Worm (Caenorhabditis elegans): ENCODE results near the gene orc-4.

The orc-4 gene

DNA sequence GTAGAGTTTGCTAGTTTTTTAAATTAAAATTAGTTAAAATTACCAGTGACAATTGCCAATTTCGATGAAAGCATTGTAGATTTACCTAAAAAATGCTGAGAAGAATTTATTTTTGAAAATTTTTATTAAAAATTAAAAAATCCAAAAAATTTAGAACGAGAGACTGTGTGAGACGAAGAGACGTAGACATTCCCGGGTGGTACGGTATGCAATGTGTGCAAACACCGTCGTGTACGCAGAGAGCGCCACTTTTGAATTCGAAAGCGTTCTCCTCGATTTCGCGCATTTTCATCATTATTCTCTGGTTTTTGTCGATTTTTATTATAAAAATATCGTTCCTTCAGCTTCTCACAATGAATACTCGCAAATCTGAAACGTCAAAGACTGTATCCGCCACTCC is 3.2 kb upstream of the orc-4 start, which contains the start of the genes dhs-11 and orc-1 (continued):
- TF ChIP-seq mdl-1 (tag; optimal IDR thresholded peaks at IDR 0.05) = no peak
- TF ChIP-seq lin-39 (tag; optimal IDR thresholded peaks at IDR 0.05) = no peak
- peak; percentile 10 for TF ChIP-seq nhr-21 (tag; optimal IDR thresholded peaks at IDR 0.05)

DNA sequence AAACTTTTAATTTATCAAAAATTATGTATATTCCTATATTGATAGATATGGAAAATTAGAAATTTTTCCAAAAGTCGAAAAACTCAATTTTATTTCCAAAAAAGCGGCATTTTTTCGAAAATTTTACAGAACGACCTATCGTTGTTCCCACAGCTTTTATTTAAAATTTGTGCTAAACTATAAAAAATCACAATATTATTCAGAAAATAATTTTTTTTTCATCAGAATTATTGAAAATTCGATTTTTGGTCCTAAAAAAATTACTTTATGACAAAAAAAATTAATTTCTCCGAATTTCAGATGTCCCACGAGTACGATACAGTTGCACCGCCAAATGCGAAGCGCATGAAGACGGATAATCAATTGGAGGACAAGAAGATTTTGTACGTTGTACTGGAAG is 3.2 kb downstream of the orc-4 start, which contains the start of gene emg-1:
emg-1 (plus strand) TSS at position 301 of the 400 bp plus-strand sequence.
- TF ChIP-seq ZK546.5 (tag; optimal IDR thresholded peaks at IDR 0.05) = no peak
- no peak for TF ChIP-seq nhr-21 (tag; optimal IDR thresholded peaks at IDR 0.05)
- TF ChIP-seq sem-4 (tag; optimal IDR thresholded peaks at IDR 0.05) = no peak
- TF ChIP-seq egl-27 (tag; optimal IDR thresholded peaks at IDR 0.05) = no peak
- no peak for TF ChIP-seq nhr-129 (tag; optimal IDR thresholded peaks at IDR 0.05)
- no peak for TF ChIP-seq F13H6.1 (tag; optimal IDR thresholded peaks at IDR 0.05)
- no peak for TF ChIP-seq mdl-1 (tag; optimal IDR thresholded peaks at IDR 0.05)
- TF ChIP-seq nhr-10 (tag; optimal IDR thresholded peaks at IDR 0.05) = no peak
- TF ChIP-seq ceh-82 (tag; optimal IDR thresholded peaks at IDR 0.05) = no peak
- no peak for TF ChIP-seq lsy-2 (tag; optimal IDR thresholded peaks at IDR 0.05)
- TF ChIP-seq gmeb-1 (tag; optimal IDR thresholded peaks at IDR 0.05) = no peak
- no peak for TF ChIP-seq snpc-4 (tag; optimal IDR thresholded peaks at IDR 0.05)
- TF ChIP-seq C34F6.9 (tag; optimal IDR thresholded peaks at IDR 0.05) = no peak
- TF ChIP-seq alr-1 (tag; optimal IDR thresholded peaks at IDR 0.05) = no peak
- no peak for TF ChIP-seq sma-3 (GFP tag; optimal IDR thresholded peaks at IDR 0.05)
- TF ChIP-seq fos-1 (tag; optimal IDR thresholded peaks at IDR 0.05) = no peak

DNA sequence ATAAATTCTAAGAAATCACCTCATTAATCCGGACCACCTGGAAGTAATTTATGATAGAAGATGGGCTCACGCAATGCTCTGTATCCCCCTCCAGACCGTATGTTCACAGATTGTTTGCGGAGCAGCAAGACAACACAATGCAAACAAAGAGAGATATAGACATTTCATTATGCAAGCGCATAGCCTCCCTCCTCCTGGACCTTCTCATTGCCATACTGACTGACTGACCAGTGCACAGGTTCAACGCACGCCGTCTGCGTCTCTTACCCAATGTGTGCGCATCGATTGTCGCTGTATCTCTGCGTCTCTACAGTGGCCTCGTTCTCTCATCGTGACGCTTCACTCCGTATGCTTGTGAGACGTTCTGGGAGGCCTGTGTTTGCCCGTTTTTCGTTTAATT is 5.7 kb downstream of the orc-4 start:
- TF ChIP-seq lsy-2 (tag; optimal IDR thresholded peaks at IDR 0.05) (peak; percentile 38 to 61), fos-1 (tag; optimal IDR thresholded peaks at IDR 0.05) (peak; percentile 18), elt-3 (tag; optimal IDR thresholded peaks at IDR 0.05) (no peak), mdl-1 (tag; optimal IDR thresholded peaks at IDR 0.05) (peak in 1 of 2 experiments; percentile 24), nhr-129 (tag; optimal IDR thresholded peaks at IDR 0.05) (peak; percentile 46), nhr-25 (tag; optimal IDR thresholded peaks at IDR 0.05) (peak; percentile 6), unc-55 (GFP tag; optimal IDR thresholded peaks at IDR 0.05) (peak; percentile 62), lin-39 (tag; optimal IDR thresholded peaks at IDR 0.05) (no peak), egl-27 (tag; optimal IDR thresholded peaks at IDR 0.05) (peak; percentile 5), lin-13 (GFP tag; optimal IDR thresholded peaks at IDR 0.05) (no peak), mab-5 (tag; optimal IDR thresholded peaks at IDR 0.05) (peak; percentile 20), lin-11 (tag; optimal IDR thresholded peaks at IDR 0.05) (peak; percentile 34), zag-1 (tag; optimal IDR thresholded peaks at IDR 0.05) (peak; percentile 20), crh-2 (tag; optimal IDR thresholded peaks at IDR 0.05) (peak; percentile 20), F13H6.1 (tag; optimal IDR thresholded peaks at IDR 0.05) (peak; percentile 83), sma-9 (GFP tag; optimal IDR thresholded peaks at IDR 0.05) (no peak), sma-9 (tag; optimal IDR thresholded peaks at IDR 0.05) (no peak), C34F6.9 (tag; optimal IDR thresholded peaks at IDR 0.05) (peak; percentile 53)

DNA sequence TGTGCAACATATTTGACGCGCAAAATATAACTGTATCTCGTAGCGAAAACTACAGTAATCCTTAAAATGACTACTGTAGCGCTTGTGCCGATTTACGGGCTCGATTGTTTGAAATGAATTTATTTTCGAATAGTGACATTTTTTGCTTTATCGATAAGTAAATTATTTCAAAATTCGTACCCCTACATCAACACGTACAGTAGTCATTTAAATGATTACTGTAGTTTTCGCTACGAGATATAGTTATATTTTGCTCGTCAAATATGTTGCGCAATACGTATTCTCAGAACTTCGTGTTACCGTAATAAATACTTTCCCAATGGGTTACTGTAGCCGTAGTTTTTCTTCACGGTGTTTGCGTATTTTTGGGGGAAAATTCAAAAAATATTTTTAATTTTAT is 6.9 kb downstream of the orc-4 start:
- TF ChIP-seq crh-2 (tag; optimal IDR thresholded peaks at IDR 0.05) (no peak), fos-1 (tag; optimal IDR thresholded peaks at IDR 0.05) (no peak), snpc-4 (tag; optimal IDR thresholded peaks at IDR 0.05) (no peak), lin-11 (tag; optimal IDR thresholded peaks at IDR 0.05) (no peak), nhr-129 (tag; optimal IDR thresholded peaks at IDR 0.05) (no peak), ceh-82 (tag; optimal IDR thresholded peaks at IDR 0.05) (no peak), unc-55 (GFP tag; optimal IDR thresholded peaks at IDR 0.05) (no peak), ZK546.5 (tag; optimal IDR thresholded peaks at IDR 0.05) (no peak), mbf-1 (tag; optimal IDR thresholded peaks at IDR 0.05) (no peak), nhr-77 (tag; optimal IDR thresholded peaks at IDR 0.05) (no peak), dmd-4 (tag; optimal IDR thresholded peaks at IDR 0.05) (no peak), nhr-6 (tag; optimal IDR thresholded peaks at IDR 0.05) (no peak), ztf-11 (tag; optimal IDR thresholded peaks at IDR 0.05) (no peak), aly-2 (tag; optimal IDR thresholded peaks at IDR 0.05) (no peak), elt-1 (tag; optimal IDR thresholded peaks at IDR 0.05) (no peak)

DNA sequence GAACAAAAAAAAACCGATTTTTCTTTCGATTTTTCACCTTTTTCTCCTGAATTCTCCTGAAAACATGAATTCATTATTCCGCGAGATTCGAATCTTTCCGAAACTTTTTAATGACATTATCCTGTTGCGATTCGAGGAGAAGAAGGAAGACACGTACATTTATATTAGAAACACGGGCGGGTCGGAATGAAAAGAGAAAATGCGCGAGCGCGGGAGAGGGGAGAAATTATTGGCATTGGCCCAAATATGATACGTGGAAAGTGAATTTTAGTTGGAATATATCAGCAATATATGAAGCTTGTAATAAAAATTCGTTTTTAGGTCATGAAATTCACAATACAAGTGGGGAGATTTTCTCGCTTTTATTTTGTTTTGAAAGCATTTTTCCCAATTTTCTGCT is 7.5 kb downstream of the orc-4 start:
- TF ChIP-seq mdl-1 (tag; optimal IDR thresholded peaks at IDR 0.05) = no peak
- no peak for TF ChIP-seq nhr-23 (tag; optimal IDR thresholded peaks at IDR 0.05)
- no peak for TF ChIP-seq sma-3 (GFP tag; optimal IDR thresholded peaks at IDR 0.05)
- no peak for TF ChIP-seq unc-62 (GFP tag; optimal IDR thresholded peaks at IDR 0.05)
- TF ChIP-seq lin-13 (GFP tag; optimal IDR thresholded peaks at IDR 0.05) = no peak
- TF ChIP-seq dmd-4 (tag; optimal IDR thresholded peaks at IDR 0.05) = no peak
- no peak for TF ChIP-seq lin-11 (tag; optimal IDR thresholded peaks at IDR 0.05)
